Worm (Caenorhabditis elegans): ENCODE results near the gene B0348.2.

The B0348.2 gene

ce11 chrV:11708-12107 is 33.4 kb upstream of the B0348.2 start:
- TF ChIP-seq efl-1 (optimal IDR thresholded peaks at IDR 0.05) = no peak
- TF ChIP-seq efl-1 (GFP tag; optimal IDR thresholded peaks at IDR 0.05 in 1 of 2) = peak in 1 of 2 experiments; percentile 91
- no peak for TF ChIP-seq C16A3.4 (tag; optimal IDR thresholded peaks at IDR 0.05)
- TF ChIP-seq C04F5.9 (tag; optimal IDR thresholded peaks at IDR 0.05) = no peak
- TF ChIP-seq C34B4.2 (tag; optimal IDR thresholded peaks at IDR 0.05) = no peak

ce11 chrV:16067-16845 is 28.9 kb upstream of the B0348.2 start:
- TF ChIP-seq nhr-28 (tag; optimal IDR thresholded peaks at IDR 0.05) = no peak
- TF ChIP-seq aly-2 (tag; optimal IDR thresholded peaks at IDR 0.05) = no peak
- TF ChIP-seq elt-2 (tag; optimal IDR thresholded peaks at IDR 0.05) = peak; percentile 19
- peak in 1 of 2 experiments; percentile 62 for TF ChIP-seq lin-35 (GFP tag; optimal IDR thresholded peaks at IDR 0.05)
- no peak for TF ChIP-seq efl-1 (optimal IDR thresholded peaks at IDR 0.05)
- peak in 1 of 2 experiments; percentile 87 for TF ChIP-seq efl-1 (GFP tag; optimal IDR thresholded peaks at IDR 0.05 in 1 of 2)

ce11 chrV:20518-20917 is 24.6 kb upstream of the B0348.2 start, which contains the start of gene egl-8:
TSS of gene egl-8 (plus strand) at chrV:20818.
- TF ChIP-seq ztf-11 (tag; optimal IDR thresholded peaks at IDR 0.05) (no peak), rnt-1 (tag; optimal IDR thresholded peaks at IDR 0.05) (no peak)

ce11 chrV:21848-22247 is 23.3 kb upstream of the B0348.2 start:
- no peak for TF ChIP-seq irx-1 (tag; optimal IDR thresholded peaks at IDR 0.05)
- no peak for TF ChIP-seq nhr-76 (tag; optimal IDR thresholded peaks at IDR 0.05)
- peak; percentile 56 for TF ChIP-seq elt-2 (tag; optimal IDR thresholded peaks at IDR 0.05)
- TF ChIP-seq nhr-11 (tag; optimal IDR thresholded peaks at IDR 0.05) = no peak
- TF ChIP-seq efl-1 (optimal IDR thresholded peaks at IDR 0.05) = no peak
- TF ChIP-seq efl-1 (GFP tag; optimal IDR thresholded peaks at IDR 0.05 in 1 of 2) = peak in 1 of 2 experiments; percentile 87
- TF ChIP-seq ceh-82 (tag; optimal IDR thresholded peaks at IDR 0.05) = no peak

ce11 chrV:24181-24580 is 20.9 kb upstream of the B0348.2 start:
- TF ChIP-seq dpl-1 (GFP tag; optimal IDR thresholded peaks at IDR 0.05) (peak in 2 of 3 experiments; percentile 39 to 65), lin-35 (GFP tag; optimal IDR thresholded peaks at IDR 0.05) (peak; percentile 7 to 65), sox-4 (tag; optimal IDR thresholded peaks at IDR 0.05) (no peak), efl-1 (optimal IDR thresholded peaks at IDR 0.05) (peak in 1 of 2 experiments; percentile 53), efl-1 (GFP tag; optimal IDR thresholded peaks at IDR 0.05 in 1 of 2) (peak; percentile 61 to 93), mef-2 (tag; optimal IDR thresholded peaks at IDR 0.05) (no peak)

- TF ChIP-seq lin-35 (GFP tag; optimal IDR thresholded peaks at IDR 0.05) = no peak
- TF ChIP-seq efl-1 (optimal IDR thresholded peaks at IDR 0.05) = no peak
- peak in 1 of 2 experiments; percentile 42 for TF ChIP-seq efl-1 (GFP tag; optimal IDR thresholded peaks at IDR 0.05 in 1 of 2)
Measured at ce11 chrV:27604-28003, 17.5 kb upstream of the B0348.2 start.

- TF ChIP-seq zip-4 (GFP tag; optimal IDR thresholded peaks at IDR 0.05) (no peak), efl-1 (optimal IDR thresholded peaks at IDR 0.05) (no peak), efl-1 (GFP tag; optimal IDR thresholded peaks at IDR 0.05 in 1 of 2) (peak in 1 of 2 experiments; percentile 70), snu-23 (GFP tag; optimal IDR thresholded peaks at IDR 0.05) (no peak)
Measured at ce11 chrV:28270-28669, 16.8 kb upstream of the B0348.2 start.

ce11 chrV:29823-30222 is 15.3 kb upstream of the B0348.2 start:
- TF ChIP-seq pax-3 (tag; optimal IDR thresholded peaks at IDR 0.05) (no peak), snpc-4 (tag; optimal IDR thresholded peaks at IDR 0.05) (no peak), lin-15B (tag; optimal IDR thresholded peaks at IDR 0.05) (no peak), lin-14 (GFP tag; optimal IDR thresholded peaks at IDR 0.05) (no peak), nhr-12 (tag; optimal IDR thresholded peaks at IDR 0.05) (no peak), mef-2 (tag; optimal IDR thresholded peaks at IDR 0.05) (no peak), aly-2 (tag; optimal IDR thresholded peaks at IDR 0.05) (no peak), efl-1 (optimal IDR thresholded peaks at IDR 0.05) (no peak), efl-1 (GFP tag; optimal IDR thresholded peaks at IDR 0.05 in 1 of 2) (no peak), irx-1 (tag; optimal IDR thresholded peaks at IDR 0.05) (no peak), pqm-1 (tag; optimal IDR thresholded peaks at IDR 0.05) (no peak), mab-9 (GFP tag; IDR thresholded peaks at IDR 0.05) (no peak), lin-35 (GFP tag; optimal IDR thresholded peaks at IDR 0.05) (no peak), unc-98 (GFP tag; IDR thresholded peaks at IDR 0.05) (no peak), aha-1 (tag; optimal IDR thresholded peaks at IDR 0.05) (no peak)
